In the genomic region with DNA sequence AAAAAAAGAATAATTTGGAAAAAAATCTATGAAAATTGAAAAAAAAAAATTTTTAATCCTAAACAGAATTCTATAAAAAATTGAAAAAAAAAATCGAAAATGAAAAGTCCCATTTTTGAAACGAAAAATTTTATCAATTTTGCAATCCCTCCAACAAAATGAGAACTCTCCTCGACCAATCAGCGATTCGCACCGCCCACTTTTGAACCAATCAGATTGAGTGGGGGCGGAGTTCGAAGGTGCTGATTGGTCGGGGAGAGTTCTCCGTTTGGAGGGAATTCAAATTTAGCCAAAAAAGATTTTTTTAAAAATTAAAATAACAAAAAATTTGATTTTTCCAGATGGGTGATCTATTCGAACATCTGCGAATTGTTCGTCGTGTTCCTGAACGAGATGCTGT, we compare ENCODE assay signal across 2 worm cellular contexts.
TF ChIP-seq lines count a peak whose summit lies in the region.

No protein-coding gene starts in this region.

TF ChIP-seq in whole organism, L3 larva, 47 proteins besides CTCF, POLR2A, EP300 and RAD21:
- TF ChIP-seq nfya-1 (tag; optimal IDR thresholded peaks at IDR 0.05; lab: Kevin White, UChicago; ENCODE audit: insufficient read depth) (peak; percentile 72), elt-2 (tag; optimal IDR thresholded peaks at IDR 0.05; lab: Kevin White, UChicago) (no peak)

TF ChIP-seq in whole organism, late embryonic, 69 proteins besides CTCF, POLR2A, EP300 and RAD21:
- TF ChIP-seq ceh-31 (tag; optimal IDR thresholded peaks at IDR 0.05; lab: Kevin White, UChicago): no peak
- peak; percentile 85 for TF ChIP-seq nfya-1 (tag; optimal IDR thresholded peaks at IDR 0.05; lab: Kevin White, UChicago)
